Fruit fly (Drosophila melanogaster) whole organism, embryonic: Measurements from ENCODE around the gene CG12301.

Experiments
- BEAF-32 ChIP-seq: fragments of 200-800 bp; sonication (Bioruptor generic); optimal IDR thresholded peaks from 3 replicates; lab custom pipeline; 2017; ENCODE audit warnings: missing biosample characterization, missing genetic modification characterization, mild to moderate bottlenecking, moderate library complexity, missing genetic modification reagents
- C15 ChIP-seq: fragments of 200-800 bp; sonication (Bioruptor generic); IDR thresholded peaks from 3 replicates; pipeline ENCODE4 v1.3.6; 2022; ENCODE audit warnings: missing biosample characterization, missing genetic modification characterization
- CG10209 ChIP-seq: fragments of 200-800 bp; sonication (Bioruptor generic); optimal IDR thresholded peaks from 3 replicates; lab custom pipeline; 2017; ENCODE audit warnings: missing biosample characterization, mild to moderate bottlenecking, missing genetic modification characterization, missing genetic modification reagents
- CG12769 ChIP-seq: fragments of 200-800 bp; sonication (Bioruptor generic); optimal IDR thresholded peaks from 2 replicates; lab custom pipeline; 2019; ENCODE audit warnings: missing biosample characterization, mild to moderate bottlenecking, missing genetic modification characterization, moderate library complexity
- CG13123 ChIP-seq: fragments of 200-800 bp; sonication (Bioruptor generic); optimal IDR thresholded peaks from 2 replicates; lab custom pipeline; 2016; ENCODE audit warnings: missing biosample characterization, missing genetic modification characterization
- CG14014 ChIP-seq: fragments of 200-800 bp; sonication (Bioruptor generic); IDR thresholded peaks from 2 replicates; pipeline ENCODE4 v1.3.6; 2022; ENCODE audit warnings: missing biosample characterization, missing genetic modification characterization
- CG15073 ChIP-seq: fragments of 200-800 bp; sonication (Bioruptor generic); optimal IDR thresholded peaks from 2 replicates; lab custom pipeline; 2016; ENCODE audit warnings: missing biosample characterization, missing genetic modification characterization
- CG15479 ChIP-seq: fragments of 200-800 bp; sonication (Bioruptor generic); optimal IDR thresholded peaks from 3 replicates; lab custom pipeline; 2019; ENCODE audit warnings: missing biosample characterization, mild to moderate bottlenecking, missing genetic modification characterization, moderate library complexity
- CG16779 ChIP-seq: fragments of 200-800 bp; sonication (Bioruptor generic); IDR thresholded peaks from 2 replicates; pipeline ENCODE4 v1.3.6; 2022; ENCODE audit warnings: missing biosample characterization, missing genetic modification characterization
- CG2889 ChIP-seq: fragments of 200-800 bp; sonication (Bioruptor generic); IDR thresholded peaks from 3 replicates; pipeline ENCODE4 v1.3.6; 2022; ENCODE audit warnings: missing biosample characterization, missing genetic modification characterization
- CG30020 ChIP-seq: fragments of 200-800 bp; optimal IDR thresholded peaks from 2 replicates; lab custom pipeline; 2019; ENCODE audit warnings: missing biosample characterization, mild to moderate bottlenecking, missing genetic modification characterization, moderate library complexity
- CG3281 ChIP-seq: fragments of 200-800 bp; sonication (Bioruptor generic); optimal IDR thresholded peaks from 3 replicates; lab custom pipeline; 2017; ENCODE audit warnings: missing biosample characterization, mild to moderate bottlenecking, missing genetic modification characterization
- CG34422 ChIP-seq: fragments of 200-800 bp; sonication (Bioruptor generic); IDR thresholded peaks from 3 replicates; pipeline ENCODE4 v1.3.6; 2022; ENCODE audit warnings: missing biosample characterization, missing genetic modification characterization
- CG42726 ChIP-seq: fragments of 200-800 bp; sonication (Bioruptor generic); IDR thresholded peaks from 2 replicates; pipeline ENCODE4 v1.3.6; 2022; ENCODE audit warnings: missing biosample characterization, missing genetic modification characterization; ENCODE audit not compliant: partially characterized antibody
- CG4820 ChIP-seq: fragments of 200-800 bp; sonication (Bioruptor generic); optimal IDR thresholded peaks from 3 replicates; lab custom pipeline; 2016; ENCODE audit warnings: missing biosample characterization, missing genetic modification characterization
- CG5245 ChIP-seq: fragments of 200-800 bp; sonication (Bioruptor generic); optimal IDR thresholded peaks from 3 replicates; lab custom pipeline; 2016; ENCODE audit warnings: missing biosample characterization, missing genetic modification characterization
- CG6683 ChIP-seq: fragments of 200-800 bp; sonication (Bioruptor generic); optimal IDR thresholded peaks from 2 replicates; lab custom pipeline; 2017; ENCODE audit warnings: missing biosample characterization, mild to moderate bottlenecking, missing genetic modification characterization, missing genetic modification reagents
- CG6813 ChIP-seq: fragments of 200-800 bp; sonication (Bioruptor generic); optimal IDR thresholded peaks from 2 replicates; lab custom pipeline; 2017; ENCODE audit warnings: missing biosample characterization, missing genetic modification characterization, mild to moderate bottlenecking, moderate library complexity, missing genetic modification reagents
- CG9215 ChIP-seq: fragments of 200-800 bp; sonication (Bioruptor generic); IDR thresholded peaks from 2 replicates; pipeline ENCODE4 v1.3.6; 2022; ENCODE audit warnings: missing biosample characterization, missing genetic modification characterization
- Camta ChIP-seq: fragments of 200-800 bp; sonication (Bioruptor generic); optimal IDR thresholded peaks from 2 replicates; lab custom pipeline; 2016; ENCODE audit warnings: missing biosample characterization, missing genetic modification characterization
- Dref ChIP-seq: fragments of 200-800 bp; sonication (Bioruptor generic); IDR thresholded peaks from 2 replicates; pipeline ENCODE4 v1.3.6; 2022; ENCODE audit warnings: missing biosample characterization, missing genetic modification characterization
- ERR ChIP-seq: fragments of 200-800 bp; sonication (Bioruptor generic); optimal IDR thresholded peaks from 2 replicates; lab custom pipeline; 2016; ENCODE audit warnings: missing biosample characterization, missing genetic modification characterization
- Gsc ChIP-seq: fragments of 200-800 bp; sonication (Bioruptor generic); IDR thresholded peaks from 2 replicates; pipeline ENCODE4 v1.3.6; 2022; ENCODE audit warnings: missing biosample characterization, missing genetic modification characterization
- HLH54F ChIP-seq: fragments of 200-800 bp; sonication (Bioruptor generic); optimal IDR thresholded peaks from 3 replicates; lab custom pipeline; 2016; ENCODE audit warnings: missing biosample characterization, missing genetic modification characterization
- Lim3 ChIP-seq: fragments of 200-800 bp; sonication (Bioruptor generic); IDR thresholded peaks from 2 replicates; pipeline ENCODE4 v1.3.6; 2022; ENCODE audit warnings: missing biosample characterization, missing genetic modification characterization
- Optix ChIP-seq: fragments of 200-800 bp; sonication (Bioruptor generic); IDR thresholded peaks from 3 replicates; pipeline ENCODE4 v1.3.6; 2022; ENCODE audit warnings: missing biosample characterization, missing genetic modification characterization
- Rx ChIP-seq: fragments of 200-800 bp; sonication (Bioruptor generic); IDR thresholded peaks from 2 replicates; pipeline ENCODE4 v1.3.6; 2022; ENCODE audit warnings: missing biosample characterization, missing genetic modification characterization
- Trl ChIP-seq, 3 experiments: fragments of >200 bp in 2 of 3; fragments of 200-800 bp in 1 of 3; sonication (Bioruptor generic) in 1 of 3; optimal IDR thresholded peaks; 2 replicates in 1 of 3; 3 replicates in 2 of 3; lab custom pipeline; 2016 to 2017; ENCODE audit warnings: missing biosample characterization in 1 of 3, missing genetic modification characterization in 1 of 3
- ac ChIP-seq: fragments of 200-800 bp; sonication (Bioruptor generic); optimal IDR thresholded peaks from 3 replicates; lab custom pipeline; 2017; ENCODE audit warnings: missing biosample characterization, mild to moderate bottlenecking, missing genetic modification characterization
- bab2 ChIP-seq: fragments of 200-800 bp; sonication (Bioruptor generic); optimal IDR thresholded peaks from 2 replicates; lab custom pipeline; 2016; ENCODE audit warnings: missing biosample characterization, missing genetic modification characterization
- cato ChIP-seq: fragments of 200-800 bp; sonication (Bioruptor generic); optimal IDR thresholded peaks from 2 replicates; lab custom pipeline; 2016; ENCODE audit warnings: missing biosample characterization, missing genetic modification characterization, borderline replicate concordance
- corto ChIP-seq: fragments of 200-800 bp; sonication (Bioruptor generic); optimal IDR thresholded peaks from 2 replicates; lab custom pipeline; 2016; ENCODE audit warnings: missing biosample characterization, mild to moderate bottlenecking, missing genetic modification characterization, moderate library complexity
- da ChIP-seq: fragments of 200-800 bp; sonication (Bioruptor generic); optimal IDR thresholded peaks from 2 replicates; lab custom pipeline; 2016; ENCODE audit warnings: missing biosample characterization, missing genetic modification characterization
- emc ChIP-seq: fragments of 200-800 bp; sonication (Bioruptor generic); optimal IDR thresholded peaks from 2 replicates; lab custom pipeline; 2016; ENCODE audit warnings: missing biosample characterization, missing genetic modification characterization
- en ChIP-seq: fragments of 200-800 bp; sonication (Bioruptor generic); optimal IDR thresholded peaks from 2 replicates; lab custom pipeline; 2016; ENCODE audit warnings: missing biosample characterization, missing genetic modification characterization
- exex ChIP-seq: fragments of 200-800 bp; sonication (Bioruptor generic); optimal IDR thresholded peaks from 4 replicates; lab custom pipeline; 2018; ENCODE audit warnings: missing biosample characterization, mild to moderate bottlenecking, missing genetic modification characterization, moderate library complexity
- gfzf ChIP-seq: fragments of 200-800 bp; sonication (Bioruptor generic); optimal IDR thresholded peaks from 2 replicates; lab custom pipeline; 2016; ENCODE audit warnings: missing biosample characterization, mild to moderate bottlenecking, missing genetic modification characterization, moderate library complexity
- grn ChIP-seq: fragments of 200-800 bp; sonication (Bioruptor generic); optimal IDR thresholded peaks from 3 replicates; lab custom pipeline; 2017; ENCODE audit warnings: missing biosample characterization, missing genetic modification characterization
- gsb ChIP-seq: fragments of 200-800 bp; sonication (Bioruptor generic); IDR thresholded peaks from 2 replicates; pipeline ENCODE4 v1.3.6; 2022; ENCODE audit warnings: missing biosample characterization, missing genetic modification characterization
- hbn ChIP-seq: fragments of 200-800 bp; sonication (Bioruptor generic); IDR thresholded peaks from 2 replicates; pipeline ENCODE4 v1.3.6; 2022; ENCODE audit warnings: missing biosample characterization, missing genetic modification characterization; ENCODE audit not compliant: partially characterized antibody
- hth ChIP-seq: fragments of >200 bp; optimal IDR thresholded peaks from 2 replicates; lab custom pipeline; 2017; ENCODE audit warnings: inconsistent platforms
- lilli ChIP-seq: fragments of 200-800 bp; sonication (Bioruptor generic); optimal IDR thresholded peaks from 3 replicates; lab custom pipeline; 2016; ENCODE audit warnings: missing biosample characterization, missing genetic modification characterization
- nom ChIP-seq: fragments of 200-800 bp; sonication (Bioruptor generic); optimal IDR thresholded peaks from 2 replicates; lab custom pipeline; 2017; ENCODE audit warnings: missing biosample characterization, missing genetic modification characterization, mild to moderate bottlenecking, moderate library complexity, missing genetic modification reagents
- pum ChIP-seq: fragments of 200-800 bp; sonication (Bioruptor generic); optimal IDR thresholded peaks from 2 replicates; lab custom pipeline; 2016; ENCODE audit warnings: missing biosample characterization, missing genetic modification characterization
- sc ChIP-seq, 3 experiments: fragments of >200 bp in 2 of 3; fragments of 200-800 bp in 1 of 3; sonication (Bioruptor generic) in 1 of 3; optimal IDR thresholded peaks; 2 replicates in 2 of 3; 3 replicates in 1 of 3; lab custom pipeline; 2017; ENCODE audit warnings: mild to moderate bottlenecking in 1 of 3, missing biosample characterization in 1 of 3, missing genetic modification characterization in 1 of 3, missing genetic modification reagents in 1 of 3
- sim ChIP-seq: fragments of 200-800 bp; sonication (Bioruptor generic); IDR thresholded peaks from 2 replicates; pipeline ENCODE4 v1.3.6; 2022; ENCODE audit warnings: missing biosample characterization, missing genetic modification characterization
- sqz ChIP-seq: fragments of 200-800 bp; sonication (Bioruptor generic); optimal IDR thresholded peaks from 3 replicates; lab custom pipeline; 2018; ENCODE audit warnings: missing biosample characterization, mild to moderate bottlenecking, missing genetic modification characterization
- toy ChIP-seq: fragments of 200-800 bp; sonication (Bioruptor generic); IDR thresholded peaks from 2 replicates; pipeline ENCODE4 v1.3.6; 2022; ENCODE audit warnings: missing biosample characterization, missing genetic modification characterization
- tx ChIP-seq: fragments of 200-800 bp; sonication (Bioruptor generic); optimal IDR thresholded peaks from 2 replicates; lab custom pipeline; 2016; ENCODE audit warnings: missing biosample characterization, missing genetic modification characterization
- wor ChIP-seq: fragments of 200-800 bp; sonication (Bioruptor generic); IDR thresholded peaks from 2 replicates; pipeline ENCODE4 v1.3.6; 2022; ENCODE audit warnings: missing biosample characterization, missing genetic modification characterization
- zfh2 ChIP-seq: fragments of 200-800 bp; sonication (Bioruptor generic); optimal IDR thresholded peaks from 2 replicates; lab custom pipeline; 2016; ENCODE audit warnings: missing biosample characterization, missing genetic modification characterization

Gene CG12301

dm6 chr3L:15566484-15566955 lies 14.1 kb upstream of the CG12301 start (continued):
- TF ChIP-seq corto (GFP tag; lab: Kevin White, UChicago) = no peak
- no peak for TF ChIP-seq Optix
- no peak for TF ChIP-seq hbn
- TF ChIP-seq sc (optimal IDR thresholded peaks at IDR 0.05; lab: Kevin White, UChicago) = no peak
- TF ChIP-seq sc (GFP tag; optimal IDR thresholded peaks at IDR 0.05; lab: Kevin White, UChicago) = no peak
- peak; percentile 46 for TF ChIP-seq en (GFP tag; lab: Kevin White, UChicago)
- TF ChIP-seq bab2 (GFP tag; lab: Kevin White, UChicago) = peak; percentile 74
- no peak for TF ChIP-seq CG30020 (tag; lab: Kevin White, UChicago)
- TF ChIP-seq CG6683 (GFP tag; lab: Kevin White, UChicago) = peak; percentile 42
- peak in 1 of 2 experiments; percentile 15 for TF ChIP-seq Trl (optimal IDR thresholded peaks at IDR 0.05; lab: Kevin White, UChicago)
- TF ChIP-seq Trl (GFP tag; optimal IDR thresholded peaks at IDR 0.05; lab: Kevin White, UChicago) = peak; percentile 46
- peak; percentile 65; the same call in 1 of the 2 replicates for TF ChIP-seq gsb
- TF ChIP-seq grn (GFP tag; lab: Kevin White, UChicago) = no peak
- TF ChIP-seq exex (tag; lab: Kevin White, UChicago) = peak; percentile 69
- TF ChIP-seq BEAF-32 (GFP tag; lab: Kevin White, UChicago) = no peak
- no peak for TF ChIP-seq zfh2
- TF ChIP-seq lilli (GFP tag; lab: Kevin White, UChicago) = no peak
- no peak for TF ChIP-seq emc
- TF ChIP-seq toy (GFP tag; lab: Robert Waterston, UW) = no peak
- no peak for TF ChIP-seq wor (GFP tag; lab: Robert Waterston, UW)
- TF ChIP-seq CG2889 = no peak
- no peak for TF ChIP-seq Gsc (GFP tag; lab: Robert Waterston, UW)
- peak; percentile 22; the same call in 1 of the 2 replicates for TF ChIP-seq CG16779 (GFP tag; lab: Robert Waterston, UW)
- no peak for TF ChIP-seq cato (GFP tag; lab: Kevin White, UChicago)
- TF ChIP-seq Dref = no peak
- no peak for TF ChIP-seq C15 (GFP tag; lab: Robert Waterston, UW)
- TF ChIP-seq hth (lab: Kevin White, UChicago) = no peak
- TF ChIP-seq CG15073 (GFP tag; lab: Kevin White, UChicago) = no peak
- no peak for TF ChIP-seq CG4820
- peak; percentile 59; the same call in 1 of the 3 replicates for TF ChIP-seq CG34422
- TF ChIP-seq CG13123 (GFP tag; lab: Kevin White, UChicago) = peak; percentile 10
- TF ChIP-seq gfzf = no peak
- no peak for TF ChIP-seq CG5245 (GFP tag; lab: Kevin White, UChicago)
- TF ChIP-seq CG12769 (tag; lab: Kevin White, UChicago) = peak; percentile 96
- TF ChIP-seq CG42726 (GFP tag; lab: Robert Waterston, UW) = no peak
- peak; percentile 92 for TF ChIP-seq CG15479 (GFP tag; lab: Kevin White, UChicago)
- TF ChIP-seq CG14014 (GFP tag; lab: Robert Waterston, UW) = peak; percentile 75; the same call in 1 of the 2 replicates
- peak; percentile 78 for TF ChIP-seq CG3281
- TF ChIP-seq Rx = no peak
- TF ChIP-seq Lim3 = no peak
- peak; percentile 7 for TF ChIP-seq ERR (GFP tag; lab: Kevin White, UChicago)
- TF ChIP-seq CG9215 = no peak
- peak; percentile 55 for TF ChIP-seq ac (GFP tag; lab: Kevin White, UChicago)
- no peak for TF ChIP-seq sqz (GFP tag; lab: Kevin White, UChicago)
- no peak for TF ChIP-seq HLH54F
- TF ChIP-seq da (GFP tag; lab: Kevin White, UChicago) = peak; percentile 62
- no peak for TF ChIP-seq Camta (GFP tag; lab: Kevin White, UChicago)
- TF ChIP-seq CG10209 (GFP tag; lab: Kevin White, UChicago) = peak; percentile 80
- TF ChIP-seq pum = no peak
- TF ChIP-seq nom (GFP tag; lab: Kevin White, UChicago) = no peak
- 0 out of 2 replicates have a peak, but pooled peaks have one; percentile 36 for TF ChIP-seq sim (GFP tag; lab: Robert Waterston, UW)
- TF ChIP-seq tx (GFP tag; lab: Kevin White, UChicago) = no peak
- TF ChIP-seq CG6813 (GFP tag; lab: Kevin White, UChicago) = peak; percentile 87
